Worm (Caenorhabditis elegans): Measurements from ENCODE around the gene hlh-19.

ce11 chrX:587798-588197 is 30.7 kb upstream of the hlh-19 start, which contains the start of gene mrp-1:
- TF ChIP-seq ztf-25 (GFP tag; IDR thresholded peaks at IDR 0.05) (no peak), F52B5.7 (tag; optimal IDR thresholded peaks at IDR 0.05) (no peak), ceh-100 (GFP tag; IDR thresholded peaks at IDR 0.05) (no peak)
